Worm (Caenorhabditis elegans) whole organism, L2 larva: ENCODE measurements around the gene srw-117.
"Not testable (repeated sequence)": the region's sequence is repeated elsewhere in the genome, so short reads cannot be mapped to it uniquely, and the experiment has no call there.

Experiments used
- ama-1 ChIP-seq: fragments of 150-350 bp; optimal IDR thresholded peaks from 2 replicates; lab custom pipeline; 2018; ENCODE audit warnings: inconsistent platforms
- blmp-1 ChIP-seq: sonication (generic microtip); optimal IDR thresholded peaks from 2 replicates; lab custom pipeline; 2017; ENCODE audit warnings: missing genetic modification characterization, mild to moderate bottlenecking, missing compliant biosample characterization, antibody characterized with exemption, moderate library complexity; ENCODE audit not compliant: insufficient read depth
- ceh-16 ChIP-seq: fragments of 150-350 bp; optimal IDR thresholded peaks from 2 replicates; lab custom pipeline; 2014; ENCODE audit warnings: missing biosample characterization, missing genetic modification characterization
- dmd-4 ChIP-seq: sonication (generic microtip); optimal IDR thresholded peaks from 2 replicates; lab custom pipeline; 2017; ENCODE audit warnings: missing biosample characterization, missing genetic modification characterization
- fos-1 ChIP-seq: fragments of 150-350 bp; optimal IDR thresholded peaks from 2 replicates; lab custom pipeline; 2014; ENCODE audit warnings: missing biosample characterization, missing genetic modification characterization
- lsy-2 ChIP-seq, 2 experiments: fragments of 150-350 bp in 1 of 2; sonication (generic microtip) in 1 of 2; optimal IDR thresholded peaks; 2 replicates each; lab custom pipeline; 2014 to 2017; ENCODE audit warnings: missing biosample characterization in 2 of 2, missing genetic modification characterization in 2 of 2
- mdl-1 ChIP-seq, 2 experiments: fragments of 150-350 bp in 1 of 2; sonication (generic microtip) in 1 of 2; optimal IDR thresholded peaks; 2 replicates each; lab custom pipeline; 2017; ENCODE audit warnings: missing biosample characterization in 2 of 2, missing genetic modification characterization in 2 of 2
- nhr-11 ChIP-seq: fragments of 150-350 bp; optimal IDR thresholded peaks from 2 replicates; lab custom pipeline; 2014; ENCODE audit warnings: missing biosample characterization, missing genetic modification characterization
- nhr-23 ChIP-seq: fragments of 150-350 bp; optimal IDR thresholded peaks from 2 replicates; lab custom pipeline; 2014; ENCODE audit warnings: missing biosample characterization, missing genetic modification reagents, missing genetic modification characterization
- nhr-237 ChIP-seq: fragments of 150-350 bp; optimal IDR thresholded peaks from 2 replicates; lab custom pipeline; 2014; ENCODE audit warnings: missing biosample characterization, missing genetic modification characterization
- nhr-25 ChIP-seq: fragments of 150-350 bp; sonication (generic microtip); optimal IDR thresholded peaks from 3 replicates; lab custom pipeline; 2014; ENCODE audit warnings: missing biosample characterization, missing genetic modification characterization
- snpc-4 ChIP-seq: fragments of 150-350 bp; optimal IDR thresholded peaks from 2 replicates; lab custom pipeline; 2014; ENCODE audit warnings: missing biosample characterization, missing genetic modification characterization
- ztf-11 ChIP-seq: sonication (generic microtip); optimal IDR thresholded peaks from 2 replicates; lab custom pipeline; 2017; ENCODE audit warnings: missing biosample characterization, missing genetic modification characterization

- not testable (repeated sequence) for TF ChIP-seq ztf-11 (tag; lab: Kevin White, UChicago); ceh-16 (tag; lab: Kevin White, UChicago); mdl-1 (tag; optimal IDR thresholded peaks at IDR 0.05; lab: Kevin White, UChicago); nhr-23; dmd-4; blmp-1 (tag; lab: Kevin White, UChicago); snpc-4 (tag; lab: Kevin White, UChicago); lsy-2 (tag; optimal IDR thresholded peaks at IDR 0.05; lab: Kevin White, UChicago); nhr-11 (tag; lab: Kevin White, UChicago); fos-1 (tag; lab: Kevin White, UChicago); nhr-25 (tag; lab: Kevin White, UChicago); nhr-237; ama-1
These were observed 8.0 kb downstream of the srw-117 start, which contains the start of gene srw-123 for ce11 chrV:2975285-2975684.
